Worm (Caenorhabditis elegans) whole organism, mixed stage, embryonic: Measurements from ENCODE around the gene F25B5.6.

Source experiments
- ceh-83 ChIP-seq: fragments of 200-800 bp; sonication (Bioruptor generic); optimal IDR thresholded peaks from 2 replicates; lab custom pipeline; 2018; ENCODE audit warnings: mild to moderate bottlenecking, missing genetic modification characterization, missing compliant biosample characterization
- drap-1 ChIP-seq: fragments of 200-800 bp; sonication (Bioruptor generic); optimal IDR thresholded peaks from 3 replicates; lab custom pipeline; 2018; ENCODE audit warnings: mild to moderate bottlenecking, missing genetic modification characterization, missing compliant biosample characterization
- elt-1 ChIP-seq: sonication (generic microtip); optimal IDR thresholded peaks from 2 replicates; lab custom pipeline; 2017; ENCODE audit warnings: missing genetic modification characterization, mild to moderate bottlenecking, missing compliant biosample characterization, antibody characterized with exemption, moderate library complexity, borderline replicate concordance; ENCODE audit not compliant: insufficient read depth
- lin-13 ChIP-seq: fragments of 150-350 bp; optimal IDR thresholded peaks from 2 replicates; lab custom pipeline; 2014; ENCODE audit warnings: missing biosample characterization, missing genetic modification characterization
- lsy-2 ChIP-seq: fragments of 150-350 bp; optimal IDR thresholded peaks from 2 replicates; lab custom pipeline; 2014; ENCODE audit warnings: missing biosample characterization, missing genetic modification characterization
- mep-1 ChIP-seq: fragments of 150-350 bp; optimal IDR thresholded peaks from 2 replicates; lab custom pipeline; 2017; ENCODE audit warnings: missing biosample characterization, missing genetic modification reagents, missing genetic modification characterization, inconsistent platforms
- nhr-237 ChIP-seq: fragments of 150-350 bp; optimal IDR thresholded peaks from 2 replicates; lab custom pipeline; 2014; ENCODE audit warnings: missing biosample characterization, missing genetic modification characterization
- snpc-4 ChIP-seq: fragments of 150-350 bp; optimal IDR thresholded peaks from 2 replicates; lab custom pipeline; 2014; ENCODE audit warnings: missing biosample characterization, missing genetic modification characterization
- unc-39 ChIP-seq: fragments of 150-350 bp; optimal IDR thresholded peaks from 2 replicates; lab custom pipeline; 2014; ENCODE audit warnings: missing biosample characterization, missing genetic modification characterization
- unc-62 ChIP-seq: fragments of 150-350 bp; optimal IDR thresholded peaks from 2 replicates; lab custom pipeline; 2014; ENCODE audit warnings: missing biosample characterization, missing genetic modification reagents, missing genetic modification characterization

DNA sequence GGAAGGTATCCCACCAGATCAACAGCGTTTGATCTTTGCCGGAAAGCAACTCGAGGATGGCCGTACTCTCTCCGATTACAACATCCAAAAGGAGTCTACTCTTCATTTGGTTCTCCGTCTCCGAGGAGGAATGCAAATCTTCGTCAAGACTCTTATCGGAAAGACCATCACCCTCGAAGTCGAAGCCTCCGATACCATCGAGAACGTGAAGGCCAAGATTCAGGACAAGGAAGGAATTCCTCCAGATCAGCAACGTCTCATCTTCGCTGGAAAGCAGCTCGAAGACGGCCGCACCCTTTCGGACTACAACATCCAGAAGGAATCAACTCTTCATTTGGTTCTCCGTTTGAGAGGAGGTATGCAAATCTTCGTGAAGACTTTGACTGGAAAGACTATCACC, 6.4 kb downstream of the F25B5.6 start:
- no peak for TF ChIP-seq lsy-2
- TF ChIP-seq unc-62 (GFP tag; lab: Kevin White, UChicago) = no peak
- TF ChIP-seq snpc-4 (tag; lab: Kevin White, UChicago) = no peak
- no peak for TF ChIP-seq nhr-237 (tag; lab: Kevin White, UChicago)
- TF ChIP-seq elt-1 (tag; lab: Kevin White, UChicago) = peak; percentile 84
- TF ChIP-seq unc-39 (tag; lab: Kevin White, UChicago) = no peak
- TF ChIP-seq ceh-83 (GFP tag; lab: Kevin White, UChicago) = no peak
- no peak for TF ChIP-seq drap-1 (GFP tag; lab: Kevin White, UChicago)
- TF ChIP-seq lin-13 (tag; lab: Kevin White, UChicago) = no peak
- TF ChIP-seq mep-1 = no peak
